Fruit fly (Drosophila melanogaster): Measurements from ENCODE around the gene CG13314.

CG13314 gene

DNA sequence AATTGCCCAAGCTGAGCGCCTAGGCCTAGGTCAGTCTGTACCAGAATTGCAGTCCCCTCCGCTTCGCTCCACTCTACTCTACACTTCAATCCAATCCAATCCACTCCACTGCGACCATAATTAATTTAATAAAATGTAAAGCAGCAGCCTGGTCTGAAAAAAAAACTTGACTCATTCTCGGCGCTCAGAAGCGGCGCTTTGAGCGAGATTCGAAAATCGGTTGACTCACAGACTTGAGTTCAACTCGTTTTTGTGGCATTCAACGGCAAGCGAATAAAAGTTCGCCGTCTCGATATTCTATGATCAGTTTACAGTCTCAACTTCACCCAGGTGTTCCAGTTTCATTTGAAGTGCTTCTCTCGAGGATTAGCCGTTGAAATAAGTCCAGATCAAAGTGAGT lies at the start of gene CG13314:
Gene CG13314 (plus strand): TSS at position 301 of the 400 bp plus-strand sequence.
- no peak for TF ChIP-seq CG8478 (optimal IDR thresholded peaks at IDR 0.05)
- TF ChIP-seq CTCF (optimal IDR thresholded peaks at IDR 0.05) = no peak

DNA sequence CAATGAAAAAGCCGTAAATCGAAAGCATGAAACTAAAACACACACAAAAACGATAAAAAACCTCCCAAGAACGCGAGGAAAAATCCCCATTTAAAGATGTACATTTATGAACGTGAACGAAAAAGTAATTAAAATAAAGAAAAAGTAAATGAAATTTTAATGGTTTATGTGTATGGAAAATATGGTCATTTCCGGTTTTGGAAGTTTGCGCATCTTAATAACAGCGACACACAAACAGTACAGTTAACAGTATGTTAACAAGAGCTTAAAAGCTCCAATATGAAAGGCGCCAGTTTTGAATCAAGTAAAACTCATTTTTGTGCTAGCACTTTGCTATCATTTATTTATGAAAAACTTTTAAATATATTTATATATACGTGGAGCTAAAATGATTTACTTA lies 49.7 kb upstream of the CG13314 start:
- no peak for TF ChIP-seq CTCF (optimal IDR thresholded peaks at IDR 0.05)
- TF ChIP-seq CG8478 (optimal IDR thresholded peaks at IDR 0.05) = no peak

DNA sequence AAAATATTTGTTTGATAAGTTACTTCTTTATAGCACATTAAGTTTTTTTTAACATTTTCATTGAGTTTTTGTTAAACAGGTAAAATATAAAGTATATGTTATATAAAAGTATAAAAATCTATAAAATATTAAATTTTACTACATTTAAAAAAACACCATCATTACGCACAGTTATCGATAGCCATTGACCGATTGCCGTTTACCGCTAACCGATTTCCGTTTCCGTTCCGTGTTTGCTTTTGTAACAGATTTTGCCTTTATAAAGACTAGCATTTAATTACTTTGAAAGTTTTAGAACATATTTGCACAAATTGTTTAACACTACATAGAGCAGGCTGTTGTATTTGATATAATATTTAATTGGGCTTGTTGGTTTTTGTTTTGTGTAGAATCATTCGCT lies 41.9 kb upstream of the CG13314 start:
- TF ChIP-seq CTCF (optimal IDR thresholded peaks at IDR 0.05) = no peak
- TF ChIP-seq CG8478 (optimal IDR thresholded peaks at IDR 0.05) = no peak

DNA sequence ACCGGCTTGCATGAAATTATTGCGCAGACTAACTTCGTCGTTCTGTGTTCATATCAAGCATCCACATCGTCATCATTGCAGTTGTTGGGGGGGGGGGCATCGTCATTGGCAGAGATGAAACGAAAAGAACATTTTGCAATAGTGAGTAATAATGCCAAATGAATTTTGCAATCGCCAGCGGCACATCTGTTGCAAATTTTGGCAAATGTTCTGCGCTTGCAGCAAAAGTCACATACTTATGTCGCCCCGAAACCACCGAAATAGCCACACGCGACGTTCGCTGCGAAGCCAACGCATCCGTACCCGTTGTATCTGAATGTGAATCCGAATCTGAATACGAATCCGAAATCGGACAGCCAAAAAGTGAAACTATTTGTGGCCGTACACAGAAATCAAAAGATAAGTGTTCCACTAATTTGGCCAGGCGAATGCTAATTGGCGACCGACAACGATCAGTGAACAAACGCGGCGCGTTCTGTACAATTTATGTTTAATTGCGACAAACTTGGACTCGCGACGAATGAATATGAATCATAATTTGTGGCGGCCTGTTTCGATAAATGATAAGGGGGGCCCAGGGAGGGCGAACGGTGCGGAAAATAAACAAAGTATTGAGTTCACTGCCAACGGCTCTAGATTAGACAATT lies 33.6 kb upstream of the CG13314 start:
- TF ChIP-seq CG8478 (optimal IDR thresholded peaks at IDR 0.05) (no peak), CTCF (optimal IDR thresholded peaks at IDR 0.05) (no peak)

DNA sequence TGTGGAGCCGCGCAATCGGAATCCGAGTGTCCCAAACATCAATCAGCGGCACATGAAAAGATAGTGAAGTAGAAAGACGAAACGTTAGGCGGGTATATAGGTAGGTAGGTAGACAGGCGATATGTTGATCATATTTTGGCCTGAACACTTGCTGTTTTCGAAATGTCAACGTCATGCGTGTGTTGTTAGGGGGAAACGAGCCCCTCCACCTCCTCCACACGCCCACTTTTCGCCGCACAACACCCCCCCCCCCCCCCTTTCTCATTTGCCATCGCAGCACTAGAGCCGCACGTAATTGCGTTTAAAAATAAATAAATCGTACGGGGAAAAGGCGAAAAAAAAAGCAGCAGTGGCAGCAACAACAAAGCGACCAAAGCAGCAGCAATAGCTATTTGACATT lies 31.8 kb upstream of the CG13314 start:
- TF ChIP-seq CTCF (optimal IDR thresholded peaks at IDR 0.05) (no peak), CG8478 (optimal IDR thresholded peaks at IDR 0.05) (no peak)

DNA sequence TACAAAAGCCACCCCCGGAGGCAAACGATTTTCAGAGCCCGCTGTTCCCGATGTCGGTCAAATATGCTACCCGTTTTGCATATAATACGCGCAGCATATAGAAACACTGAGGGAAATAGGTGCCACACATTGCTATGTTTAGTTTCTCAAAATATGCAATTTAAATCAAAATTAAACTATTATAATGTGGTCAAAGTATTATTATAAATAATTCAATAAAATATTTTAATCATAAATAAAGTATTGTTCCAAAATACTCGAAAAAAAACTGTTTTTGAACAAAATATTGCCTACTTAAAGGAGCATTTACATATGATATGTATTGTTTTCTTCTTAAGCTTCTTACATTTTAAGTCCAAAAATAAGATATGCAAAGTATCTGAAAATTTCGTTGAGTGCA lies 30.6 kb upstream of the CG13314 start:
- TF ChIP-seq CG8478 (optimal IDR thresholded peaks at IDR 0.05) = no peak
- no peak for TF ChIP-seq CTCF (optimal IDR thresholded peaks at IDR 0.05)

DNA sequence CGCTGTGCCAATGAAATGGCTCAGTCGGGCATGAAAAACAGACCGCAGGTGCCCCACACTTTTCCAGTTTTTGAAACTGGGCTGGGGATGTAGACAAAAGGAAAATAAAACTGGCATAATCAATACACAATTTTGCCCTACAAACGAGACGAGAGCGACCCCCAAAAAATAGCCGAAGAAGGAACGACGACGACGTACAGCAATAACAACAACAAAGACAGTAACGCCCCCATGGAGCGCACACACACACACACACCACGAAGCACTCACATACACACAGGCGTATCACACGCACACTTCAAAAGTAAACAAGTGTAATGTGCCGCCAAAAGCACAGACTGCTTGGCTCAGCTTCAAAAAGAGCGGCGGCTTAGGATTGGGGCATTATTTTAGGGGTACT lies 30.1 kb upstream of the CG13314 start:
- TF ChIP-seq CTCF (optimal IDR thresholded peaks at IDR 0.05) = no peak
- no peak for TF ChIP-seq CG8478 (optimal IDR thresholded peaks at IDR 0.05)

DNA sequence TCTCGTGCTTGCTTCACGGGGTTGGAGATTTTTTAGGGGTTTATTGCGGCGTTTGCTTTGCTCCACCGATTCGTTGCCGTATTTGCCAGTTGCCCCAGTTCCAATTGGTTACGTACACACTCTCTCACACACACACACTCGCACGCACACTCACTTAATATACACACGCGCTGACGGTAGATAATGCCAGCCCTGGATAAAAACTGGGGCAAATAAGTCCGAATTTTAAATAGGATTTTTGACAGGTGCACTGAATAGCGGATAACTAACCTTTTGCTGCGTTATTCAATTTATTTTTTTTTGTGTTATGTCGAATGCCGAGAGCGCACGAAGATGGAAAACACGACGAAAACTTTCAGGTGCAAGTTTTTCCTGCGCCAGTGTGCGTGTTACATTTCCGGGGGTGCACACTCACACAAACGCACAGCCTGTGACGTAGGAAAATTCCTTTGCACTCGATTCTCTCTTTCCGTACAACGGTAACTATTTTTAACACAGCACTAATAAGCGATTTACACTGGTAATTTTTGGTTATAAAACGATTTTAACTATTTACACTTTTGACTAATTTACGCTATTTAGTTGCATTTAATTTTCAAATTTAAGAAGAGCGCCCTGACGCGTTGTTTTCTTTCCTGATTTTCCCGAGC lies 28.9 kb upstream of the CG13314 start:
- no peak for TF ChIP-seq CG8478 (optimal IDR thresholded peaks at IDR 0.05)
- no peak for TF ChIP-seq CTCF (optimal IDR thresholded peaks at IDR 0.05)

DNA sequence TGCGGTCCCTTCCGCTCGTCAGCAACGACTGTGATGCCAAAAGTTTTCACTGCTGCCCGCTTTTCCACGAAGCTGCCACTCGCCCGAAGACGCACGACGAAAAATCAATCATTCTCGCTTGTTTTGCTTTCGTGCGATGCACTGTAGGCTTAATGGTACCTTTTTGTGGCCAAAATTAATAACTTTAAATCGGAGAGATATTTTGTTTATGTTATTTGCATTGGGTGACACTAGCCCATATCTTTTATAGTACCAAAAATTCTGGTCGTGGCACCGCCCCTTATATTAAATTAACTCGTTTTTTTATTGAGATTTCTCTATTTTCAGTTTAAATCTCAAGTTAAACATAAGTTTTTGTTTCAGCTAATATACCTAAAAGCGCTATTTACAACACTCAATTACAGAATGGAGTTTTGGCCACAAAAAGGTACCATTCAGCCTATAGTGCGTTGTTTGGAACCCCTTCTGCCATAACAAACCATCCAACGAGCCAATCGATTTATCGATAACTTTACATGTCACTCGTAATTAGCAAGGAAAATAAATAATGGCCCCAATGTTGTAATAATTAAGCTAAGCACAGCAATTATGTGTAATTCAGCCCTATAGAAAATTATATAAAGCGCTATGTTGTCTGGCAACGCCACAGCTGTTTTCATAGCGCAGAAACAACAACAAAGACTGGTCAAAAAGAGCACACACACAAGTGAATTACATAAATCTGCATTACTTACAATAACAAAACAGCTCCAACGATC lies 28.2 kb upstream of the CG13314 start:
- TF ChIP-seq CG8478 (optimal IDR thresholded peaks at IDR 0.05) (no peak), CTCF (optimal IDR thresholded peaks at IDR 0.05) (no peak)

DNA sequence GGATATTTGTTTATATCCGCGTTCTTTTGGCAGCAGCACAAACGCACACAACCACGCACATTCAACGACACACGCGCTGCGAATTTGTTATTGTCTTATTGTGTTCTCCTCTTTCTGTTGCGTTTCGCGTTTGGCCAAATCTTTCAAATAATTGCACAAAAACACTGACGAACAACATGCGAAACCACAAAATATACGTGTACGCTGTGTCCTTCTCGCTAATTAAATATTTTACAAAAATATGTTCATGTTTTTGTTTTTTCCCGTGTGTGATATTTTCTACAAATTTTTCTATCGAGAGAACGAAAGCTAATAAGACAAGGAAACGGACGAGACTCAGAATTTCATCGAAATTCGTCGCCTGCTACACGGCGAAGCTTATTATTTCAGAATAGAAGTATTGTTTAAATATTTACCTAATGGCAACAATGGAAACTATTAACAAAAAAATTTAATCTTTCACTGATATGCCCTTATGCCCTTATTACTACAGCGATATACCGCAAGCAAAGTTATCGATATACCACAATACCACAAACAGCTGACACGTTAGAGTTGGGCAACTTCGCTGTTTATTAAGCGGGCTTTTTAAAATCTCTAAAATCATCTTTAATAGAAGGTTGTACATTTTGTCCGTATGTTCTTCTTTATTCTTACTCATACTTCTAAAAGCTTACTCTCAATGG lies 27.5 kb upstream of the CG13314 start, which contains the start of the genes CG43783 and orb2:
Gene CG43783 (minus strand): TSS at position 311 of the 686 bp plus-strand sequence.
Gene orb2 (minus strand): TSS at position 502 of the 686 bp plus-strand sequence.
- no peak for TF ChIP-seq CG8478 (optimal IDR thresholded peaks at IDR 0.05)
- no peak for TF ChIP-seq CTCF (optimal IDR thresholded peaks at IDR 0.05)

DNA sequence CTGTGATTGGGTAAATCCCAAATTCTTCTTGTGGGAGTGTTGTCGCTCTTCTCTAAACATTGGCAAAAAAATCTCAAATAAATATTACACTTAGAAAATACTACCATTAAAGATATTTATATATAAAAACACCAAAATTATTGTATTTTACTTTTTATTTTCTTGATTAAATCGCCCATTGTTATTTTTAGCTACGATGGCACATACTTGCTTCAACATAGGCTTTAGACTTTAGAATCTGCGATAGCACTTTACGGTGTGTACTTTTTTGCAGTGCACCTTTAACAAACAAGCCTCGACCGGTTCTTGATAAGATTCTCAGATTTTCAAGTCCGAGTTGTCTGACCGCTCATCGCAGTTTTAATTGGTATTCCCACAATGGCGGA lies 27.0 kb upstream of the CG13314 start, which contains the start of gene GNBP3:
Gene GNBP3 (plus strand): TSS at position 374 of the 386 bp plus-strand sequence.
- no peak for TF ChIP-seq CTCF (optimal IDR thresholded peaks at IDR 0.05)
- TF ChIP-seq CG8478 (optimal IDR thresholded peaks at IDR 0.05) = no peak

DNA sequence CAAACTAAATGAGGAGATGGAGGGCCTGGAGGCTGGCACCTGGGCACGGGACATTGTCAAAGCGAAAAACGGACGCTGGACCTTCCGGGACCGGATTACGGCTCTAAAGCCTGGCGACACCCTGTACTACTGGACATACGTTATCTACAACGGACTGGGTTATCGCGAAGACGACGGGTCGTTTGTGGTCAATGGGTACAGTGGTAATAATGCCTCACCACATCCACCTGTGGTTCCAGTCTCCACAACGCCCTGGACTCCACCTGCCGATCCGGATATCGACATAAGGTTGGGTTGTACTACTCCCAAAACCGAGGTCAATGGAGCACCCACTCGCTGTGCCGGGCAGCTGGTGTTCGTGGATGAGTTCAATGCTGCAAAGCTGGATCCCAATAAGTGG lies 26.4 kb upstream of the CG13314 start:
- no peak for TF ChIP-seq CTCF (optimal IDR thresholded peaks at IDR 0.05)
- TF ChIP-seq CG8478 (optimal IDR thresholded peaks at IDR 0.05) = no peak

DNA sequence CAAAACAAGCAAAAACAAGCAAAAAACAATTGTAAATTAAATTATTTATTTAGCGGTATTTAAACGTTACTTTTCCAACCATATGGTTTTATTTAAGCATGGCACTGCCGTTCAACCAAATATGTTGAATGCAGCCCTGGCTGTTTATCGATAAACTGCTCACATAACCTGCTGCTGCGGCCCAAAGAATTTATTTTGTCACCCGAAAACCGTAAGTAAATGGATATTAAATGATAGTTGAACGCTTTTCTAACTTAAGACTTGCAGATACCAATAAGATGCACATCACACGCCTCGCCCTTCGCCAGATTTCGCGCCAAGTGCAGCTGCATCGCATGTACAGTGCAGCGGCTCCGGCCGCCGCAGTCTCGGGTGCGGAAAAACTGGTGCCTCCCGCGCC lies 24.9 kb upstream of the CG13314 start, which contains the start of gene mRpL12:
Gene mRpL12 (plus strand): TSS at position 123 of the 400 bp plus-strand sequence.
- TF ChIP-seq CG8478 (optimal IDR thresholded peaks at IDR 0.05) (no peak), CTCF (optimal IDR thresholded peaks at IDR 0.05) (no peak)

DNA sequence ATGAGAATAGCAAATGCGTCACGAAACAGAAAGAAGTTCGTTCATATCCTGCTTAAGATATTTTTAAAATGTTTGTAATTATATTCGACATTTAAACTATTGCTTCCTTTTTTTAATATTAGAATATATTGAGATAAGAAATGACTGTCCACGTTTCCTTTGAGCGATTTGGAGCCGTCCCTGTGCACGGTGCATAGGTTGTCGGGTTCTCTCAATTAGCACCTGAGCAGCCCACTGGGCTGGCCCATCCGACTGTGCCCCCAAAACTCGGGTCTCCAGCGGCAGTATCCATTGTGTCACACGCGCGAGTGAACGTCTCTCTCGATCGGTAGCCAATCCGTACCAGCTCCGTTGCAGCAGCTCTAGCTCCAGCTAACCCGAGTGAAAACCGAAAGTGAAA lies 23.0 kb upstream of the CG13314 start, which contains the start of gene CG13313:
Gene CG13313 (plus strand): TSS at position 301 of the 400 bp plus-strand sequence.
- TF ChIP-seq CTCF (optimal IDR thresholded peaks at IDR 0.05) = no peak
- TF ChIP-seq CG8478 (optimal IDR thresholded peaks at IDR 0.05) = no peak

DNA sequence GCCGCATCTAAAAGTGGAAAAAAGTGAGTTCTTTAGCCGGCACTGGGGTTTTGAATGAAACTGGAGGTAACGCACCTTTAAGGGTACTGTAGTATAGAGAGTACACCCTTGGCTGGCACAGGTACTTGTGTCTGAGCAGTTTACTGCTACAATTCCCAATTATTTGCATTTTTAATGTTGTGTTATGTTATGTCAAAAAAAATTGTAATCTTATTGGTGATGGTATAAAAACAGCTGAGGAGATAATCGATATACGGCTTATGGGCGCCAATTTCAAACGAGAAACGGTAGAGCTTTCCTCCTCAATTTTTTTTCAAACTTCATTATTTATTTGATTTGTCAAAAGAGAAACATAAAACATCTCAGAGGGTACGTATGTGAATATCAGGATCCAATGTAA lies 17.1 kb upstream of the CG13314 start, which contains the start of gene ValRS-m:
Gene ValRS-m (minus strand): TSS at position 312 of the 400 bp plus-strand sequence.
- no peak for TF ChIP-seq CG8478 (optimal IDR thresholded peaks at IDR 0.05)
- TF ChIP-seq CTCF (optimal IDR thresholded peaks at IDR 0.05) = no peak

All from S2 (cell line).